Worm (Caenorhabditis elegans): ENCODE results near the gene nhr-11.

- no peak for TF ChIP-seq nhr-77 (tag; optimal IDR thresholded peaks at IDR 0.05)
- TF ChIP-seq nhr-76 (tag; optimal IDR thresholded peaks at IDR 0.05): no peak
- no peak for TF ChIP-seq fkh-10 (GFP tag; optimal IDR thresholded peaks at IDR 0.05)
- TF ChIP-seq ztf-11 (tag; optimal IDR thresholded peaks at IDR 0.05): no peak
- TF ChIP-seq unc-62 (GFP tag; optimal IDR thresholded peaks at IDR 0.05): no peak
- no peak for TF ChIP-seq ama-1 (optimal IDR thresholded peaks at IDR 0.05)
- TF ChIP-seq aly-2 (tag; optimal IDR thresholded peaks at IDR 0.05): no peak
- no peak for TF ChIP-seq egl-27 (tag; optimal IDR thresholded peaks at IDR 0.05)
- TF ChIP-seq ztf-4 (tag; optimal IDR thresholded peaks at IDR 0.05): no peak
- no peak for TF ChIP-seq nhr-12 (tag; optimal IDR thresholded peaks at IDR 0.05)
Measured at ce11 chrIV:9045252-9045651, 24.6 kb upstream of the nhr-11 start, which contains the start of gene Y73F4A.1.

All from whole organism, L3 larva.